Worm (Caenorhabditis elegans): ENCODE data around the gene copd-1.

DNA sequence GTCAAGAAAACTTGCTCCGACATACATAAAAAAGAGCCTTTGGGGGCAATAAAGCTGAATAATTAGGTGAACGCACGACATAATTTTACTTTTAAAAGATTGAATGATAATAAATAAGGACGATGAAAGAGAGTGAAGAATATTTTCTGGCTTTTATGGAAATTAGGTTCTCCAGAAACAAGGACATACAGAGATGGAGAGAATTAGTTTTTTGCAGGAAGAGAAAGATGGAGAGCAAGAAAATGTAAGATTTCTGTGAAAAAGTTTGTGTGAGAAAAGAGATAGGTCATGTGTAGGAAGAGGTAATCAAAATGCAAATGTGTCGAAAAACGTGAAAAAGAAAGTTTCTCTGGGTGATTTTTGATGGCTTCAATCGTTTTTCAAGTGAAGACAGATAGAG is 27.2 kb upstream of the copd-1 start, which contains the start of gene pdfr-1:
- no peak for TF ChIP-seq ceh-82 (tag; optimal IDR thresholded peaks at IDR 0.05)
- TF ChIP-seq ceh-32 (tag; optimal IDR thresholded peaks at IDR 0.05; ENCODE audit: poor library complexity) = no peak

Data from whole organism, L4 larva.